Worm (Caenorhabditis elegans) whole organism, mixed stage, embryonic: ENCODE results near the gene ssq-1.

Source experiments
- ceh-43 ChIP-seq: fragments of 200-800 bp; sonication (Bioruptor generic); optimal IDR thresholded peaks from 2 replicates; lab custom pipeline; 2018; ENCODE audit warnings: mild to moderate bottlenecking, missing genetic modification characterization, moderate library complexity, missing compliant biosample characterization
- ceh-83 ChIP-seq: fragments of 200-800 bp; sonication (Bioruptor generic); optimal IDR thresholded peaks from 2 replicates; lab custom pipeline; 2018; ENCODE audit warnings: mild to moderate bottlenecking, missing genetic modification characterization, missing compliant biosample characterization
- nhr-12 ChIP-seq: fragments of 150-350 bp; optimal IDR thresholded peaks from 2 replicates; lab custom pipeline; 2014; ENCODE audit warnings: missing biosample characterization, missing genetic modification characterization
- nhr-2 ChIP-seq: fragments of 150-350 bp; optimal IDR thresholded peaks from 2 replicates; lab custom pipeline; 2014; ENCODE audit warnings: missing biosample characterization, missing genetic modification characterization
- nhr-28 ChIP-seq: fragments of 150-350 bp; optimal IDR thresholded peaks from 2 replicates; lab custom pipeline; 2014; ENCODE audit warnings: missing biosample characterization, missing genetic modification characterization
- nhr-76 ChIP-seq: sonication (generic microtip); optimal IDR thresholded peaks from 2 replicates; lab custom pipeline; 2017; ENCODE audit warnings: missing biosample characterization, missing genetic modification characterization
- pha-4 ChIP-seq: fragments of 150-350 bp; optimal IDR thresholded peaks from 2 replicates; lab custom pipeline; 2018; ENCODE audit warnings: missing biosample characterization, missing genetic modification reagents, missing genetic modification characterization
- snpc-4 ChIP-seq: fragments of 150-350 bp; optimal IDR thresholded peaks from 2 replicates; lab custom pipeline; 2014; ENCODE audit warnings: missing biosample characterization, missing genetic modification characterization
- tbx-8 ChIP-seq: fragments of 200-800 bp; sonication (Bioruptor generic); optimal IDR thresholded peaks from 2 replicates; lab custom pipeline; 2018; ENCODE audit warnings: mild to moderate bottlenecking, missing genetic modification characterization, moderate library complexity, missing compliant biosample characterization
- unc-120 ChIP-seq: sonication (generic microtip); optimal IDR thresholded peaks from 2 replicates; lab custom pipeline; 2017; ENCODE audit warnings: missing genetic modification characterization, missing compliant biosample characterization; ENCODE audit not compliant: poor library complexity, severe bottlenecking

DNA sequence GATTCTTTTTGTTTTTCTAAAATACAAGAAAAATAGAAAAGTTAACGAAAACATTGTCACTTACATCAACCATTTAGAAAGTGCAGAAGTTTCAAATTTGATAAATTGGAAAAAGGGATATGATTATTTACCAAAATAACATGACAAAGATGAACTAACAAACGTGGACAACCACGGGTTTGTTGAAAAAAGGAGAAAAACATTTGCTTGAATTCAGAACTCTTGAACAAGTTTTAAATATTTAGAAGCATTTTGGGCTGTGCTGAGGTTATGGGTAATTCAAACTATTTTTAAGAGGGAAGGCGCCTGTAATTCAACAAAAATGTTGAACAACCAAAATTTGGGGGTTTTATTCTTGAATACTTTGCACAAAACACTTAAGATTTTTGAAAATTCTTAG lies 37.5 kb downstream of the ssq-1 start, which contains the start of gene ttbk-3:
- TF ChIP-seq unc-120 = no peak
- TF ChIP-seq snpc-4 (tag; lab: Kevin White, UChicago) = no peak
- no peak for TF ChIP-seq nhr-12 (tag; lab: Kevin White, UChicago)
- no peak for TF ChIP-seq nhr-76 (tag; lab: Kevin White, UChicago)
- TF ChIP-seq ceh-83 (GFP tag; lab: Kevin White, UChicago) = no peak
- TF ChIP-seq nhr-28 (tag; lab: Kevin White, UChicago) = no peak
- TF ChIP-seq pha-4 (tag; lab: Kevin White, UChicago) = no peak
- TF ChIP-seq ceh-43 (GFP tag; lab: Kevin White, UChicago) = no peak
- no peak for TF ChIP-seq tbx-8
- no peak for TF ChIP-seq nhr-2 (tag; lab: Kevin White, UChicago)
